Worm (Caenorhabditis elegans) whole organism, L3 larva: ENCODE measurements around the gene srlf-19.

Experiments
- ZK546.5 ChIP-seq: sonication (generic microtip); optimal IDR thresholded peaks from 2 replicates; lab custom pipeline; 2017; ENCODE audit warnings: missing biosample characterization, missing genetic modification characterization
- ceh-28 ChIP-seq: fragments of 150-350 bp; optimal IDR thresholded peaks from 2 replicates; lab custom pipeline; 2014; ENCODE audit warnings: missing biosample characterization, missing genetic modification reagents, missing genetic modification characterization
- ceh-82 ChIP-seq: fragments of 150-350 bp; optimal IDR thresholded peaks from 2 replicates; lab custom pipeline; 2014; ENCODE audit warnings: missing biosample characterization, missing genetic modification characterization
- daf-12 ChIP-seq: fragments of 150-350 bp; optimal IDR thresholded peaks from 2 replicates; lab custom pipeline; 2014; ENCODE audit warnings: missing biosample characterization, missing genetic modification reagents, missing genetic modification characterization
- egl-27 ChIP-seq: sonication (generic microtip); optimal IDR thresholded peaks from 4 replicates; lab custom pipeline; 2017; ENCODE audit warnings: missing biosample characterization, missing genetic modification reagents, missing genetic modification characterization
- elt-1 ChIP-seq: fragments of 150-350 bp; optimal IDR thresholded peaks from 2 replicates; lab custom pipeline; 2014; ENCODE audit warnings: missing biosample characterization, missing genetic modification characterization
- elt-2 ChIP-seq: sonication (generic microtip); optimal IDR thresholded peaks from 2 replicates; lab custom pipeline; 2016; ENCODE audit warnings: missing genetic modification reagents, mild to moderate bottlenecking, missing genetic modification characterization, missing compliant biosample characterization
- elt-3 ChIP-seq, 3 experiments: fragments of 150-350 bp in 1 of 3; sonication (generic microtip) in 2 of 3; optimal IDR thresholded peaks; 2 replicates in 2 of 3; 4 replicates in 1 of 3; lab custom pipeline; 2014 to 2017; ENCODE audit warnings: missing biosample characterization in 3 of 3, missing genetic modification characterization in 3 of 3
- eor-1 ChIP-seq, 2 experiments: fragments of 150-350 bp; optimal IDR thresholded peaks; 2 replicates each; lab custom pipeline; 2014 to 2018; ENCODE audit warnings: missing biosample characterization in 2 of 2, missing genetic modification characterization in 2 of 2
- fkh-10 ChIP-seq: sonication (generic microtip); optimal IDR thresholded peaks from 2 replicates; lab custom pipeline; 2017; ENCODE audit warnings: missing biosample characterization, missing genetic modification reagents, missing genetic modification characterization
- fkh-2 ChIP-seq: fragments of 150-350 bp; optimal IDR thresholded peaks from 2 replicates; lab custom pipeline; 2014; ENCODE audit warnings: missing biosample characterization, missing genetic modification reagents, missing genetic modification characterization
- fos-1 ChIP-seq: fragments of 150-350 bp; optimal IDR thresholded peaks from 2 replicates; lab custom pipeline; 2014; ENCODE audit warnings: missing biosample characterization, missing genetic modification characterization
- lin-15B ChIP-seq: fragments of 150-350 bp; optimal IDR thresholded peaks from 2 replicates; lab custom pipeline; 2014; ENCODE audit warnings: missing biosample characterization, missing genetic modification characterization
- lsy-12 ChIP-seq: sonication (generic microtip); optimal IDR thresholded peaks from 2 replicates; lab custom pipeline; 2016; ENCODE audit warnings: mild to moderate bottlenecking, missing genetic modification characterization, missing compliant biosample characterization
- mdl-1 ChIP-seq: fragments of 150-350 bp; optimal IDR thresholded peaks from 2 replicates; lab custom pipeline; 2014; ENCODE audit warnings: missing biosample characterization, missing genetic modification characterization
- mml-1 ChIP-seq: fragments of 150-350 bp; sonication (generic microtip); optimal IDR thresholded peaks from 3 replicates; lab custom pipeline; 2014; ENCODE audit warnings: missing biosample characterization, missing genetic modification characterization
- nfya-1 ChIP-seq: sonication (generic microtip); optimal IDR thresholded peaks from 2 replicates; lab custom pipeline; 2017; ENCODE audit warnings: missing genetic modification characterization, mild to moderate bottlenecking, missing compliant biosample characterization, antibody characterized with exemption, moderate library complexity; ENCODE audit not compliant: insufficient read depth
- nhr-11 ChIP-seq: fragments of 150-350 bp; optimal IDR thresholded peaks from 2 replicates; lab custom pipeline; 2014; ENCODE audit warnings: missing biosample characterization, missing genetic modification characterization
- nhr-23 ChIP-seq: fragments of 150-350 bp; optimal IDR thresholded peaks from 2 replicates; lab custom pipeline; 2014; ENCODE audit warnings: missing biosample characterization, missing genetic modification reagents, missing genetic modification characterization
- nhr-25 ChIP-seq: sonication (generic microtip); optimal IDR thresholded peaks from 2 replicates; lab custom pipeline; 2017; ENCODE audit warnings: missing biosample characterization, missing genetic modification characterization
- nhr-28 ChIP-seq: fragments of 150-350 bp; optimal IDR thresholded peaks from 2 replicates; lab custom pipeline; 2014; ENCODE audit warnings: missing biosample characterization, missing genetic modification characterization
- nhr-76 ChIP-seq: fragments of 150-350 bp; sonication (generic microtip); optimal IDR thresholded peaks from 5 replicates; lab custom pipeline; 2014; ENCODE audit warnings: missing biosample characterization, missing genetic modification characterization
- nhr-77 ChIP-seq: fragments of 150-350 bp; optimal IDR thresholded peaks from 2 replicates; lab custom pipeline; 2014; ENCODE audit warnings: missing biosample characterization, missing genetic modification characterization
- pha-4 ChIP-seq: fragments of 150-350 bp; optimal IDR thresholded peaks from 2 replicates; lab custom pipeline; 2014; ENCODE audit warnings: missing biosample characterization, missing genetic modification reagents, missing genetic modification characterization
- sea-2 ChIP-seq: fragments of 150-350 bp; sonication (generic microtip); optimal IDR thresholded peaks from 4 replicates; lab custom pipeline; 2014; ENCODE audit warnings: missing biosample characterization, missing genetic modification reagents, missing genetic modification characterization
- skn-1 ChIP-seq: fragments of 150-350 bp; optimal IDR thresholded peaks from 2 replicates; lab custom pipeline; 2014; ENCODE audit warnings: missing biosample characterization, missing genetic modification characterization
- snpc-4 ChIP-seq: fragments of 150-350 bp; optimal IDR thresholded peaks from 2 replicates; lab custom pipeline; 2014; ENCODE audit warnings: missing biosample characterization, missing genetic modification characterization
- tbx-2 ChIP-seq: sonication (generic microtip); optimal IDR thresholded peaks from 2 replicates; lab custom pipeline; 2016; ENCODE audit warnings: mild to moderate bottlenecking, missing genetic modification characterization, missing compliant biosample characterization
- unc-62 ChIP-seq: fragments of 150-350 bp; sonication (generic microtip); optimal IDR thresholded peaks from 4 replicates; lab custom pipeline; 2014; ENCODE audit warnings: missing biosample characterization, missing genetic modification reagents, missing genetic modification characterization
- zag-1 ChIP-seq: fragments of 150-350 bp; optimal IDR thresholded peaks from 2 replicates; lab custom pipeline; 2014; ENCODE audit warnings: missing biosample characterization, missing genetic modification characterization
- ztf-11 ChIP-seq: fragments of 150-350 bp; optimal IDR thresholded peaks from 2 replicates; lab custom pipeline; 2014; ENCODE audit warnings: missing biosample characterization, missing genetic modification characterization

srlf-19 gene

DNA sequence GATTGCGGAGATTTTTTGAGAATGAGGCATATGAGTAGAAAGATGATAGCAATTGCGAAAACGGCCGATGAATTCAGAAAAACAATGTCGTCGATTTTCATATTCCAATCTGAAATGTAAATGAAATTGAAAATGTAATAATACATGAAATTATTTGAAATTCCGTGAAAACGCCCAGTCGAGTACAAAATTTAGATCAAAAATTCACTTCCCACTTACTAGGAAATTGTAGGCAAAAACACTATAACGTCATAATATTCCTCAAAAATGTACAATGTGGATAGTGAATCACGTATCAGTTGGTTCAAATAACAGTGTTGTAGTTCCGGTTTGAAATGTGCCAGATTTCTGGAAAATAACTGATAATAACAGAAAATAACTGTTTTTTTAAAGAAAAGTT is 4.1 kb upstream of the srlf-19 start, which contains the start of gene str-256:
Gene str-256 (minus strand): TSS at position 101 of the 400 bp plus-strand sequence.
- TF ChIP-seq egl-27 (tag; lab: Kevin White, UChicago) (no peak), nhr-28 (tag; lab: Kevin White, UChicago) (no peak), fkh-10 (GFP tag; lab: Kevin White, UChicago) (no peak), mml-1 (no peak), ztf-11 (tag; lab: Kevin White, UChicago) (no peak), ceh-28 (tag; lab: Kevin White, UChicago) (no peak), lin-15B (tag; lab: Kevin White, UChicago) (no peak), fkh-2 (tag; lab: Kevin White, UChicago) (no peak), elt-3 (tag; optimal IDR thresholded peaks at IDR 0.05; lab: Kevin White, UChicago) (no peak), snpc-4 (tag; lab: Kevin White, UChicago) (no peak), ceh-82 (tag; lab: Kevin White, UChicago) (no peak), elt-1 (tag; lab: Kevin White, UChicago) (no peak)
- TF ChIP-seq, all 47 proteins: peak for 0

DNA sequence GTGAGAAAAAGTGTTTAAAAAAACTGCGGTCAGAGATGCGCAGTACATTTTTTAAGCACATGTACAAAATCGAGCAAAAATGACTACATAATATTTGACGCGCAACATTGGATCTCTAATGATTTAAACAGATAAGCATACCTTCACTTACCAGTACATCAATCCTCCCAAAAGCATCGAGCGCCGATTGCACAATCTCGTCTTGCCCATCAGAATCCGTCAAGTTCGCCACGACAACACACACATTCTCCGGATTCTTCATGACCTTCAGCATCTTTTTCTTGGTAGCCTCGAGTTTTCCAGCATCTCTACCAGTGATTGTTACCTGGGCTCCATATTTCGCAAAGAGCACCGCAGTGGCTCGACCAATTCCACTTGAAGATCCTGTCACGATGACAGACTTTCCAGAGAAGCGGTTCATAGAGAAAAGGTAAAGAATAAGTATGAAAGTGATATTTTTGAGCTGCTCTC is 2.5 kb upstream of the srlf-19 start, which contains the start of gene T01G6.10:
Gene T01G6.10 (minus strand): TSS at position 421 of the 471 bp plus-strand sequence.
- no peak for TF ChIP-seq fkh-2 (tag; lab: Kevin White, UChicago)
- no peak for TF ChIP-seq egl-27 (tag; lab: Kevin White, UChicago)
- no peak for TF ChIP-seq lsy-12 (tag; lab: Kevin White, UChicago)
- TF ChIP-seq nhr-77, result no peak
- TF ChIP-seq nfya-1 (tag; lab: Kevin White, UChicago), result no peak
- TF ChIP-seq nhr-76 (tag; lab: Kevin White, UChicago), result no peak
- no peak for TF ChIP-seq nhr-11 (tag; lab: Kevin White, UChicago)
- TF ChIP-seq lin-15B (tag; lab: Kevin White, UChicago), result no peak
- TF ChIP-seq mml-1, result no peak
- TF ChIP-seq sea-2 (GFP tag; lab: Kevin White, UChicago), result no peak
- no peak for TF ChIP-seq zag-1 (tag; lab: Kevin White, UChicago)
- TF ChIP-seq snpc-4 (tag; lab: Kevin White, UChicago), result no peak
- no peak for TF ChIP-seq fos-1 (tag; lab: Kevin White, UChicago)
- TF ChIP-seq tbx-2, result no peak
- TF ChIP-seq, all 47 proteins: peak for 0

ce11 chrV:503728-504127 is 1.6 kb upstream of the srlf-19 start, which contains the start of gene srlf-35:
Gene srlf-35 (plus strand): TSS chrV:504028.
- no peak for TF ChIP-seq ZK546.5 (tag; lab: Kevin White, UChicago)
- TF ChIP-seq elt-2 (tag; lab: Kevin White, UChicago), result no peak
- TF ChIP-seq ceh-28 (tag; lab: Kevin White, UChicago), result no peak

ce11 chrV:512420-512819 is 7.1 kb downstream of the srlf-19 start, which contains the start of gene srh-37:
Gene srh-37 (minus strand): TSS chrV:512520.
- TF ChIP-seq fkh-10 (GFP tag; lab: Kevin White, UChicago) (no peak), egl-27 (tag; lab: Kevin White, UChicago) (no peak), nhr-25 (tag; lab: Kevin White, UChicago) (no peak), eor-1 (tag; optimal IDR thresholded peaks at IDR 0.05; lab: Kevin White, UChicago) (no peak), pha-4 (tag; lab: Kevin White, UChicago) (no peak), skn-1 (tag; lab: Kevin White, UChicago) (no peak), nhr-23 (tag; lab: Kevin White, UChicago) (no peak), unc-62 (GFP tag; lab: Kevin White, UChicago) (no peak), mdl-1 (tag; lab: Kevin White, UChicago) (no peak), ztf-11 (tag; lab: Kevin White, UChicago) (no peak), daf-12 (tag; lab: Kevin White, UChicago) (no peak)

DNA sequence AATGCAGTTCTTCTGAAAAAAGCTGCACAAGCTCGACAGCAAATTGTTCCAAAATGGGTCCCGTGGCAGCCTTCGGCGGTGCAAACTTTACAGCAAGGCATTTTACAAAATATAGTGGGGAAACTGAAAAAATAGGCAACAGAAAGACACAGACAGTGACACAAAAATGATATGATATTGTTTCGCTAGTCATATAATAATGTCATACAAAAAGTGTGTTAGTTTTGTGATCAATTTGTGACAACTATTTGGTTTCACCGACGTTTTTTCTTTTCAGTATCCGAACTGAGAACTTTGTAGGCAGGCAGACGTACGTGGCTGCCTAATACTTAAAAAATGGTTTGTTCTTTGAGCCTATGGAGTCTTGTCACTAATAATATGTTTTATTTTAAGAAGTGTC is 14.2 kb downstream of the srlf-19 start, which contains the start of gene nhr-210:
Gene nhr-210 (minus strand): TSS at position 101 of the 400 bp plus-strand sequence.
- no peak for TF ChIP-seq eor-1 (tag; optimal IDR thresholded peaks at IDR 0.05; lab: Kevin White, UChicago)
- TF ChIP-seq elt-2 (tag; lab: Kevin White, UChicago), result peak; percentile 13
- TF ChIP-seq, all 47 proteins: peak for 1
